Worm (Caenorhabditis elegans): Measurements from ENCODE around the gene T05A7.11.

The T05A7.11 gene

ce11 chrII:4663186-4663585, 2.1 kb downstream of the T05A7.11 start, which contains the start of gene T05A7.12:
T05A7.12 (minus strand) TSS chrII:4663286.
- TF ChIP-seq ets-4 (GFP tag; optimal IDR thresholded peaks at IDR 0.05) (no peak), madf-3 (GFP tag; IDR thresholded peaks at IDR 0.05) (no peak), rpc-1 (optimal IDR thresholded peaks at IDR 0.05) (no peak), rpc-1 (tag; optimal IDR thresholded peaks at IDR 0.05) (no peak), somi-1 (GFP tag; optimal IDR thresholded peaks at IDR 0.05) (no peak), nfyb-1 (GFP tag; IDR thresholded peaks at IDR 0.05) (no peak), pha-4 (tag; optimal IDR thresholded peaks at IDR 0.05) (no peak), nhr-80 (tag; optimal IDR thresholded peaks at IDR 0.05) (no peak), mxl-1 (tag; optimal IDR thresholded peaks at IDR 0.05) (no peak)

ce11 chrII:4661278-4661677, 4.0 kb downstream of the T05A7.11 start, which contains the start of gene T05A7.13:
T05A7.13 (minus strand) TSS chrII:4661378.
- TF ChIP-seq nfya-2 (GFP tag; IDR thresholded peaks at IDR 0.05) (no peak), F10E7.11 (tag; optimal IDR thresholded peaks at IDR 0.05) (no peak), pha-4 (tag; optimal IDR thresholded peaks at IDR 0.05) (no peak), F33H1.4 (GFP tag; IDR thresholded peaks at IDR 0.05) (no peak), tbp1 (GFP tag; optimal IDR thresholded peaks at IDR 0.05) (no peak), somi-1 (GFP tag; optimal IDR thresholded peaks at IDR 0.05) (no peak), nhr-90 (tag; optimal IDR thresholded peaks at IDR 0.05) (no peak), chd-7 (tag; optimal IDR thresholded peaks at IDR 0.05) (no peak), let-526 (GFP tag; IDR thresholded peaks at IDR 0.05) (no peak), madf-10 (tag; optimal IDR thresholded peaks at IDR 0.05) (no peak), Y67H2A.10 (GFP tag; conservative IDR thresholded peaks at IDR 0.05) (no peak), Y95B8A.8 (GFP tag; IDR thresholded peaks at IDR 0.05) (no peak), Y79H2A.3 (GFP tag; conservative IDR thresholded peaks at IDR 0.05) (no peak), ztf-22 (GFP tag; optimal IDR thresholded peaks at IDR 0.05) (no peak), lsy-27 (tag; optimal IDR thresholded peaks at IDR 0.05; ENCODE audit: borderline replicate concordance, insufficient read depth) (no peak), lsl-1 (GFP tag; optimal IDR thresholded peaks at IDR 0.05) (no peak), B0019.2 (GFP tag; conservative IDR thresholded peaks at IDR 0.05) (no peak), F49E8.2 (tag; optimal IDR thresholded peaks at IDR 0.05; ENCODE audit: insufficient read depth) (no peak), die-1 (tag; optimal IDR thresholded peaks at IDR 0.05) (no peak), madf-6 (GFP tag; IDR thresholded peaks at IDR 0.05) (no peak)

ce11 chrII:4658245-4658644, 7.0 kb downstream of the T05A7.11 start:
- no peak for TF ChIP-seq akir-1 (GFP tag; optimal IDR thresholded peaks at IDR 0.05)
- TF ChIP-seq lag-1 (GFP tag; IDR thresholded peaks at IDR 0.05) = no peak

ce11 chrII:4657370-4657769, 7.9 kb downstream of the T05A7.11 start:
- TF ChIP-seq nfyb-1 (GFP tag; IDR thresholded peaks at IDR 0.05) (no peak), snpc-1.3 (tag; optimal IDR thresholded peaks at IDR 0.05; ENCODE audit: insufficient read depth) (no peak), F10E7.11 (tag; optimal IDR thresholded peaks at IDR 0.05) (no peak), Y56A3A.18 (GFP tag; IDR thresholded peaks at IDR 0.05) (no peak), Y95B8A.8 (GFP tag; IDR thresholded peaks at IDR 0.05) (no peak), akir-1 (GFP tag; optimal IDR thresholded peaks at IDR 0.05) (no peak), F22D6.2 (tag; optimal IDR thresholded peaks at IDR 0.05) (no peak), F57A8.1 (GFP tag; optimal IDR thresholded peaks at IDR 0.05) (no peak), pbrm-1 (GFP tag; IDR thresholded peaks at IDR 0.05) (no peak), T07F8.4 (tag; optimal IDR thresholded peaks at IDR 0.05) (no peak), lsl-1 (GFP tag; optimal IDR thresholded peaks at IDR 0.05) (no peak), nhr-120 (GFP tag; IDR thresholded peaks at IDR 0.05) (no peak), ama-1 (optimal IDR thresholded peaks at IDR 0.05) (no peak), ama-1 (GFP tag; optimal IDR thresholded peaks at IDR 0.05) (no peak), lin-40 (tag; optimal IDR thresholded peaks at IDR 0.05) (no peak), F37B4.10 (GFP tag; IDR thresholded peaks at IDR 0.05) (no peak)
